Worm (Caenorhabditis elegans): ENCODE measurements around the gene srd-34.

Gene srd-34

ce11 chrV:10557094-10557493 is 8.2 kb upstream of the srd-34 start:
- peak in 1 of 3 experiments; percentile 55 for TF ChIP-seq elt-3 (tag; optimal IDR thresholded peaks at IDR 0.05)
- peak; percentile 24 for TF ChIP-seq nhr-25 (tag; optimal IDR thresholded peaks at IDR 0.05)
- TF ChIP-seq ceh-9 (tag; optimal IDR thresholded peaks at IDR 0.05) = no peak
- TF ChIP-seq ceh-28 (tag; optimal IDR thresholded peaks at IDR 0.05) = no peak
- TF ChIP-seq jun-1 (tag; optimal IDR thresholded peaks at IDR 0.05) = no peak
- peak; percentile 40 for TF ChIP-seq nhr-23 (tag; optimal IDR thresholded peaks at IDR 0.05)

DNA sequence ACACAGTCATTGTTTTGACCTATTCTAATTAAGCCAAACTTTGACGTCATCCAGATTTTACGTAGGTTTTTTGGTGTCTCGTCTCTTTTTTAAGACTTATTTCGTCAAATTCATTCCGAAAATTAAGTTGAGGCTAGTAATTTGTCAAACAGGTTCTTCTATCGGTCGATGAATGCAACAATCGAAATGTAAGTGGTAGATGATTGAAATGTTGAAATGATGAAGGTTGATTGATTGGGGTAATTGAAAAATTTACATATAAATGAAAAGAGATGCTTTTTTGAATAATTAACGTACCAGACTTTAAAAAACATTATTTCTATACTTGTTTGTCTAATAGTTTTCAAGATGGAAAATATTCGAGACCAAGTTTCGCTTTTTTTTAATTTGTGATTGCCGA is 7.5 kb upstream of the srd-34 start:
- TF ChIP-seq ZK546.5 (tag; optimal IDR thresholded peaks at IDR 0.05) (no peak), tbx-2 (tag; optimal IDR thresholded peaks at IDR 0.05) (no peak), snpc-4 (tag; optimal IDR thresholded peaks at IDR 0.05) (no peak), unc-39 (tag; optimal IDR thresholded peaks at IDR 0.05) (no peak)

DNA sequence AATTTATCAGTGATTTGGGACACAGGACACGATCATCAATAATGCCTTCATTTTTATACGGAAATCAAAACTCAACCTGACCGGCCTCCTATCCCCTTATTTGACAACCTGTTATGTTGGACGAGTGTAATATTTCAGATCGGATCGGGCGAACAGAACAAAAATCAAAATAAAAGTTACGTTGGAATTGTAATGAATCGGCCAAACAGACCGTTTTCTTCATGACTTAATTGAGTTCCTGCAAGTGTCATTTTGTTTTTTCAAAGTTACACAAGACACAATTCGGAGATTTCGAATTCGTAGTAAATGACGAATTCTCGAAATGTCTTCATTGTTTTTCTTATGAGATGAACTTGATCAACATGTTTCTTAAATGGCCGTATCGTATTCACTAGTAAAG is 6.4 kb upstream of the srd-34 start, which contains the start of gene F32G8.3:
Gene F32G8.3, minus strand, starts transcription at position 101 of the 400 bp plus-strand sequence.
- TF ChIP-seq fkh-2 (tag; optimal IDR thresholded peaks at IDR 0.05) (no peak), elt-2 (tag; optimal IDR thresholded peaks at IDR 0.05) (no peak), snpc-4 (tag; optimal IDR thresholded peaks at IDR 0.05) (no peak), ceh-16 (tag; optimal IDR thresholded peaks at IDR 0.05) (no peak), fos-1 (tag; optimal IDR thresholded peaks at IDR 0.05) (no peak), tbx-2 (tag; optimal IDR thresholded peaks at IDR 0.05) (no peak), unc-62 (GFP tag; optimal IDR thresholded peaks at IDR 0.05) (no peak), egl-27 (tag; optimal IDR thresholded peaks at IDR 0.05) (no peak), ceh-82 (tag; optimal IDR thresholded peaks at IDR 0.05) (no peak), ztf-11 (tag; optimal IDR thresholded peaks at IDR 0.05) (no peak), ZK546.5 (tag; optimal IDR thresholded peaks at IDR 0.05) (no peak), ama-1 (optimal IDR thresholded peaks at IDR 0.05) (no peak), egl-5 (tag; optimal IDR thresholded peaks at IDR 0.05) (no peak)

- TF ChIP-seq ama-1 (optimal IDR thresholded peaks at IDR 0.05) (no peak), ceh-16 (tag; optimal IDR thresholded peaks at IDR 0.05) (no peak)
Observed at ce11 chrV:10549717-10550116, 836 bp upstream of the srd-34 start, which contains the start of gene F32G8.2. Gene F32G8.2 (plus strand): TSS chrV:10550017.

- TF ChIP-seq mml-1 (tag; optimal IDR thresholded peaks at IDR 0.05) (no peak), nhr-237 (tag; optimal IDR thresholded peaks at IDR 0.05) (no peak), nhr-77 (tag; optimal IDR thresholded peaks at IDR 0.05) (peak; percentile 68), lsy-12 (tag; optimal IDR thresholded peaks at IDR 0.05) (no peak), egl-5 (tag; optimal IDR thresholded peaks at IDR 0.05) (no peak), fkh-2 (tag; optimal IDR thresholded peaks at IDR 0.05) (no peak), ztf-11 (tag; optimal IDR thresholded peaks at IDR 0.05) (no peak), ZK546.5 (tag; optimal IDR thresholded peaks at IDR 0.05) (no peak), ceh-16 (tag; optimal IDR thresholded peaks at IDR 0.05) (no peak), ztf-4 (tag; optimal IDR thresholded peaks at IDR 0.05) (no peak), lin-15B (tag; optimal IDR thresholded peaks at IDR 0.05) (no peak), unc-62 (GFP tag; optimal IDR thresholded peaks at IDR 0.05) (no peak), daf-12 (tag; optimal IDR thresholded peaks at IDR 0.05) (no peak), lin-39 (tag; optimal IDR thresholded peaks at IDR 0.05) (no peak), R02D3.7 (tag; optimal IDR thresholded peaks at IDR 0.05) (no peak), pha-4 (tag; optimal IDR thresholded peaks at IDR 0.05) (no peak), nhr-11 (tag; optimal IDR thresholded peaks at IDR 0.05) (no peak), eor-1 (tag; optimal IDR thresholded peaks at IDR 0.05) (no peak), nhr-28 (tag; optimal IDR thresholded peaks at IDR 0.05) (peak; percentile 47), pqm-1 (tag; optimal IDR thresholded peaks at IDR 0.05) (peak; percentile 17), nhr-25 (tag; optimal IDR thresholded peaks at IDR 0.05) (no peak), elt-2 (tag; optimal IDR thresholded peaks at IDR 0.05) (peak; percentile 37), unc-39 (tag; optimal IDR thresholded peaks at IDR 0.05) (no peak), skn-1 (tag; optimal IDR thresholded peaks at IDR 0.05) (no peak), nhr-12 (tag; optimal IDR thresholded peaks at IDR 0.05) (no peak), hmg-11 (tag; optimal IDR thresholded peaks at IDR 0.05) (no peak), ama-1 (optimal IDR thresholded peaks at IDR 0.05) (no peak), nhr-76 (tag; optimal IDR thresholded peaks at IDR 0.05) (no peak), nhr-43 (tag; optimal IDR thresholded peaks at IDR 0.05; ENCODE audit: poor library complexity, severe bottlenecking) (no peak), fkh-10 (GFP tag; optimal IDR thresholded peaks at IDR 0.05) (no peak)
Observed at ce11 chrV:10546749-10547148, 2.1 kb downstream of the srd-34 start, which contains the start of gene F25D1.5. Gene F25D1.5 (minus strand): TSS chrV:10546783.
